Worm (Caenorhabditis elegans): ENCODE data around the gene bbln-1.

bbln-1 gene

ce11 chrX:3154562-3154961, 2.3 kb upstream of the bbln-1 start:
- no peak for TF ChIP-seq unc-62 (GFP tag; optimal IDR thresholded peaks at IDR 0.05)

ce11 chrX:3153133-3153532, 872 bp upstream of the bbln-1 start:
- no peak for TF ChIP-seq unc-62 (GFP tag; optimal IDR thresholded peaks at IDR 0.05)

ce11 chrX:3145265-3145664, 7.0 kb downstream of the bbln-1 start, which contains the start of gene C15C7.4:
C15C7.4 (plus strand) TSS chrX:3145565.
- no peak for TF ChIP-seq unc-62 (GFP tag; optimal IDR thresholded peaks at IDR 0.05)

ce11 chrX:3141704-3142103, 10.6 kb downstream of the bbln-1 start:
- TF ChIP-seq unc-62 (GFP tag; optimal IDR thresholded peaks at IDR 0.05): no peak

- no peak for TF ChIP-seq unc-62 (GFP tag; optimal IDR thresholded peaks at IDR 0.05)
Measured at ce11 chrX:3139516-3140301, 12.6 kb downstream of the bbln-1 start.

- TF ChIP-seq unc-62 (GFP tag; optimal IDR thresholded peaks at IDR 0.05): no peak
Measured at ce11 chrX:3135186-3135585, 17.1 kb downstream of the bbln-1 start, which contains the start of gene K10B3.1. K10B3.1 (plus strand) TSS chrX:3135486.

ce11 chrX:3127626-3128142, 24.6 kb downstream of the bbln-1 start:
- no peak for TF ChIP-seq unc-62 (GFP tag; optimal IDR thresholded peaks at IDR 0.05)

- TF ChIP-seq unc-62 (GFP tag; optimal IDR thresholded peaks at IDR 0.05): no peak
Measured at ce11 chrX:3126979-3127378, 25.3 kb downstream of the bbln-1 start, which contains the start of gene spc-1. spc-1 (minus strand) TSS chrX:3127079.

ce11 chrX:3126233-3126632, 26.0 kb downstream of the bbln-1 start:
- TF ChIP-seq unc-62 (GFP tag; optimal IDR thresholded peaks at IDR 0.05): no peak

- TF ChIP-seq unc-62 (GFP tag; optimal IDR thresholded peaks at IDR 0.05): no peak
Measured at ce11 chrX:3119606-3120005, 32.7 kb downstream of the bbln-1 start.

- TF ChIP-seq unc-62 (GFP tag; optimal IDR thresholded peaks at IDR 0.05): no peak
Measured at ce11 chrX:3118596-3119287, 33.5 kb downstream of the bbln-1 start.

ce11 chrX:3117204-3117603, 35.1 kb downstream of the bbln-1 start:
- no peak for TF ChIP-seq unc-62 (GFP tag; optimal IDR thresholded peaks at IDR 0.05)

- no peak for TF ChIP-seq unc-62 (GFP tag; optimal IDR thresholded peaks at IDR 0.05)
Measured at ce11 chrX:3116033-3116876, 36.0 kb downstream of the bbln-1 start, which contains the start of gene mai-1. mai-1 (minus strand) TSS chrX:3116589.

- no peak for TF ChIP-seq unc-62 (GFP tag; optimal IDR thresholded peaks at IDR 0.05)
Measured at ce11 chrX:3115134-3116032, 36.9 kb downstream of the bbln-1 start.
